Fruit fly (Drosophila melanogaster) whole organism, embryonic: ENCODE results near the gene CG43998.

Source experiments
- Abd-B ChIP-seq: fragments of 200-800 bp; sonication (Bioruptor generic); optimal IDR thresholded peaks from 2 replicates; lab custom pipeline; 2018; ENCODE audit warnings: missing biosample characterization, mild to moderate bottlenecking, missing genetic modification characterization, moderate library complexity
- Awh ChIP-seq: fragments of 200-800 bp; sonication (Bioruptor generic); IDR thresholded peaks from 2 replicates; pipeline ENCODE4, ENCODE4 v1.3.6; 2022; ENCODE audit warnings: missing biosample characterization, missing genetic modification characterization
- Bgb ChIP-seq: fragments of 200-800 bp; sonication (Bioruptor generic); IDR thresholded peaks from 2 replicates; pipeline ENCODE4 v1.3.6; 2022; ENCODE audit warnings: missing biosample characterization, missing genetic modification characterization; ENCODE audit not compliant: partially characterized antibody
- CG11085 ChIP-seq: fragments of 200-800 bp; sonication (Bioruptor generic); IDR thresholded peaks from 2 replicates; pipeline ENCODE4 v1.3.6; 2022; ENCODE audit warnings: missing biosample characterization, missing genetic modification characterization
- CG11398 ChIP-seq: fragments of 200-800 bp; sonication (Bioruptor generic); optimal IDR thresholded peaks from 2 replicates; lab custom pipeline; 2016; ENCODE audit warnings: missing biosample characterization, missing genetic modification characterization
- CG11504 ChIP-seq: fragments of 200-800 bp; sonication (Bioruptor generic); optimal IDR thresholded peaks from 3 replicates; lab custom pipeline; 2019; ENCODE audit warnings: missing biosample characterization, mild to moderate bottlenecking, missing genetic modification characterization, moderate library complexity
- CG11560 ChIP-seq: fragments of 200-800 bp; sonication (Bioruptor generic); IDR thresholded peaks from 3 replicates; pipeline ENCODE4 v1.3.6; 2022; ENCODE audit warnings: missing biosample characterization, missing genetic modification characterization
- CG12219 ChIP-seq: fragments of 200-800 bp; sonication (Bioruptor generic); optimal IDR thresholded peaks from 3 replicates; lab custom pipeline; 2018; ENCODE audit warnings: missing biosample characterization, mild to moderate bottlenecking, missing genetic modification characterization
- CG13287 ChIP-seq: fragments of 200-800 bp; sonication (Bioruptor generic); IDR thresholded peaks from 2 replicates; pipeline ENCODE4 v1.3.6; 2022; ENCODE audit warnings: missing biosample characterization, missing genetic modification characterization; ENCODE audit not compliant: partially characterized antibody
- CG13296 ChIP-seq: fragments of 200-800 bp; sonication (Bioruptor generic); optimal IDR thresholded peaks from 3 replicates; lab custom pipeline; 2018; ENCODE audit warnings: missing biosample characterization, mild to moderate bottlenecking, missing genetic modification characterization
- CG17802 ChIP-seq: fragments of 200-800 bp; sonication (Bioruptor generic); optimal IDR thresholded peaks from 2 replicates; lab custom pipeline; 2018; ENCODE audit warnings: missing biosample characterization, mild to moderate bottlenecking, missing genetic modification characterization, moderate library complexity
- CG4328 ChIP-seq: fragments of 200-800 bp; sonication (Bioruptor generic); optimal IDR thresholded peaks from 3 replicates; lab custom pipeline; 2017; ENCODE audit warnings: missing biosample characterization, missing genetic modification reagents, missing genetic modification characterization
- CG43689 ChIP-seq: fragments of 200-800 bp; sonication (Bioruptor generic); IDR thresholded peaks from 2 replicates; pipeline ENCODE4 v1.3.6; 2022; ENCODE audit warnings: missing biosample characterization, missing genetic modification characterization
- CG5245 ChIP-seq: fragments of 200-800 bp; sonication (Bioruptor generic); optimal IDR thresholded peaks from 3 replicates; lab custom pipeline; 2016; ENCODE audit warnings: missing biosample characterization, missing genetic modification characterization
- CG6175 ChIP-seq: fragments of 200-800 bp; sonication (Bioruptor generic); IDR thresholded peaks from 3 replicates; pipeline ENCODE4 v1.3.6; 2022; ENCODE audit warnings: missing biosample characterization, missing genetic modification characterization
- CG6854 ChIP-seq: fragments of 200-800 bp; sonication (Bioruptor generic); optimal IDR thresholded peaks from 3 replicates; lab custom pipeline; 2017; ENCODE audit warnings: missing biosample characterization, mild to moderate bottlenecking, missing genetic modification characterization
- CG7928 ChIP-seq: fragments of 200-800 bp; sonication (Bioruptor generic); optimal IDR thresholded peaks from 2 replicates; lab custom pipeline; 2017; ENCODE audit warnings: missing biosample characterization, mild to moderate bottlenecking, missing genetic modification characterization
- CG8290 ChIP-seq, 3 experiments: fragments of 200-800 bp; sonication (Bioruptor generic); optimal IDR thresholded peaks; 2 replicates each; lab custom pipeline; 2016 to 2019; ENCODE audit warnings: missing biosample characterization in 3 of 3, missing genetic modification characterization in 3 of 3, mild to moderate bottlenecking in 2 of 3, moderate library complexity in 1 of 3
- CG8924 ChIP-seq: fragments of 200-800 bp; optimal IDR thresholded peaks from 3 replicates; lab custom pipeline; 2019; ENCODE audit warnings: missing biosample characterization, mild to moderate bottlenecking, missing genetic modification characterization, moderate library complexity
- CkIIα-i1 ChIP-seq: fragments of 200-800 bp; sonication (Bioruptor generic); IDR thresholded peaks from 2 replicates; pipeline ENCODE4 v1.3.6; 2022; ENCODE audit warnings: missing biosample characterization, missing genetic modification characterization
- Dll ChIP-seq: fragments of 200-800 bp; sonication (Bioruptor generic); IDR thresholded peaks from 4 replicates; pipeline ENCODE4 v1.3.6; 2022; ENCODE audit warnings: missing biosample characterization, missing genetic modification characterization; ENCODE audit not compliant: partially characterized antibody
- Doc2 ChIP-seq: fragments of 200-800 bp; sonication (Bioruptor generic); IDR thresholded peaks from 2 replicates; pipeline ENCODE4 v1.3.6; 2022; ENCODE audit warnings: missing biosample characterization, missing genetic modification characterization
- Eip74EF ChIP-seq, 2 experiments: fragments of 200-800 bp in 1 of 2; fragments of >200 bp in 1 of 2; sonication (Bioruptor generic) in 1 of 2; optimal IDR thresholded peaks; 2 replicates each; lab custom pipeline; 2017 to 2019; ENCODE audit warnings: missing biosample characterization in 2 of 2, missing genetic modification characterization in 2 of 2, mild to moderate bottlenecking in 1 of 2, moderate library complexity in 1 of 2
- HmgD ChIP-seq: fragments of 200-800 bp; sonication (Bioruptor generic); optimal IDR thresholded peaks from 3 replicates; lab custom pipeline; 2016; ENCODE audit warnings: missing biosample characterization, missing genetic modification characterization
- MBD-R2 ChIP-seq: fragments of 200-800 bp; sonication (Bioruptor generic); IDR thresholded peaks from 2 replicates; pipeline ENCODE4 v1.3.6; 2022; ENCODE audit warnings: missing biosample characterization, missing genetic modification characterization
- MTF-1 ChIP-seq: fragments of 200-800 bp; sonication (Bioruptor generic); optimal IDR thresholded peaks from 2 replicates; lab custom pipeline; 2018; ENCODE audit warnings: missing biosample characterization, mild to moderate bottlenecking, missing genetic modification characterization, borderline replicate concordance
- NC2α ChIP-seq: fragments of 200-800 bp; sonication (Bioruptor generic); optimal IDR thresholded peaks from 2 replicates; lab custom pipeline; 2016; ENCODE audit warnings: missing biosample characterization, missing genetic modification characterization
- NfI ChIP-seq: fragments of 200-800 bp; sonication (Bioruptor generic); optimal IDR thresholded peaks from 3 replicates; lab custom pipeline; 2018; ENCODE audit warnings: missing biosample characterization, mild to moderate bottlenecking, missing genetic modification characterization, moderate library complexity
- Rfx ChIP-seq: fragments of 200-800 bp; sonication (Bioruptor generic); IDR thresholded peaks from 2 replicates; pipeline ENCODE4 v1.3.6; 2022; ENCODE audit warnings: missing biosample characterization, missing genetic modification characterization
- Side ChIP-seq: fragments of 200-800 bp; sonication (Bioruptor generic); optimal IDR thresholded peaks from 2 replicates; lab custom pipeline; 2016; ENCODE audit warnings: missing biosample characterization, missing genetic modification characterization
- YL-1 ChIP-seq: fragments of 200-800 bp; sonication (Bioruptor generic); optimal IDR thresholded peaks from 3 replicates; lab custom pipeline; 2017; ENCODE audit warnings: missing biosample characterization, mild to moderate bottlenecking, missing genetic modification characterization
- ato ChIP-seq: fragments of 200-800 bp; sonication (Bioruptor generic); IDR thresholded peaks from 2 replicates; pipeline ENCODE4 v1.3.6; 2022; ENCODE audit warnings: missing biosample characterization, missing genetic modification characterization; ENCODE audit not compliant: partially characterized antibody
- esg ChIP-seq: fragments of 200-800 bp; sonication (Bioruptor generic); conservative IDR thresholded peaks from 2 replicates; pipeline ENCODE4 v1.3.6; 2022; ENCODE audit warnings: missing biosample characterization, missing genetic modification characterization
- eve ChIP-seq, 2 experiments: fragments of >200 bp; optimal IDR thresholded peaks; 2 replicates each; lab custom pipeline; 2017; ENCODE audit warnings: missing biosample characterization in 2 of 2, missing genetic modification characterization in 2 of 2
- ftz-f1 ChIP-seq: fragments of 200-800 bp; sonication (Bioruptor generic); optimal IDR thresholded peaks from 2 replicates; lab custom pipeline; 2016; ENCODE audit warnings: missing biosample characterization, missing genetic modification characterization
- fu2 ChIP-seq: fragments of 200-800 bp; sonication (Bioruptor generic); optimal IDR thresholded peaks from 2 replicates; lab custom pipeline; 2016; ENCODE audit warnings: missing biosample characterization, missing genetic modification characterization
- grau ChIP-seq: fragments of 200-800 bp; optimal IDR thresholded peaks from 3 replicates; lab custom pipeline; 2019; ENCODE audit warnings: missing biosample characterization, mild to moderate bottlenecking, missing genetic modification characterization, moderate library complexity
- hkb ChIP-seq, 2 experiments: fragments of 200-800 bp in 1 of 2; fragments of >200 bp in 1 of 2; sonication (Bioruptor generic) in 1 of 2; IDR thresholded peaks in 1 of 2; optimal IDR thresholded peaks in 1 of 2; 2 replicates each; pipeline versions ENCODE4 v1.3.6 to Lab custom; 2017 to 2022; ENCODE audit warnings: missing biosample characterization in 1 of 2, missing genetic modification characterization in 1 of 2
- kah ChIP-seq: fragments of 200-800 bp; sonication (Bioruptor generic); optimal IDR thresholded peaks from 2 replicates; lab custom pipeline; 2018; ENCODE audit warnings: missing biosample characterization, mild to moderate bottlenecking, missing genetic modification characterization
- lbe ChIP-seq: fragments of 200-800 bp; sonication (Bioruptor generic); optimal IDR thresholded peaks from 2 replicates; lab custom pipeline; 2016; ENCODE audit warnings: missing biosample characterization, mild to moderate bottlenecking, missing genetic modification characterization
- nerfin-1 ChIP-seq: fragments of 200-800 bp; sonication (Bioruptor generic); optimal IDR thresholded peaks from 3 replicates; lab custom pipeline; 2019; ENCODE audit warnings: missing biosample characterization, mild to moderate bottlenecking, missing genetic modification characterization, moderate library complexity
- pan ChIP-seq, 4 experiments: fragments of >200 bp in 3 of 4; fragments of 200-800 bp in 1 of 4; sonication (Bioruptor generic) in 1 of 4; optimal IDR thresholded peaks in 3 of 4; IDR thresholded peaks in 1 of 4; 2 replicates each; pipeline versions ENCODE4 v1.3.6 to Lab custom; 2017 to 2022; ENCODE audit warnings: missing biosample characterization in 2 of 4, missing genetic modification characterization in 2 of 4, mixed read lengths in 1 of 4
- peb ChIP-seq: fragments of 200-800 bp; sonication (Bioruptor generic); IDR thresholded peaks from 2 replicates; pipeline ENCODE4 v1.3.6; 2022; ENCODE audit warnings: missing biosample characterization, missing genetic modification characterization
- pita ChIP-seq: fragments of 200-800 bp; sonication (Bioruptor generic); optimal IDR thresholded peaks from 2 replicates; lab custom pipeline; 2017; ENCODE audit warnings: missing biosample characterization, mild to moderate bottlenecking, missing genetic modification characterization
- run ChIP-seq: fragments of 200-800 bp; sonication (Bioruptor generic); optimal IDR thresholded peaks from 3 replicates; lab custom pipeline; 2018; ENCODE audit warnings: missing biosample characterization, mild to moderate bottlenecking, missing genetic modification characterization
- sim ChIP-seq: fragments of 200-800 bp; sonication (Bioruptor generic); IDR thresholded peaks from 2 replicates; pipeline ENCODE4 v1.3.6; 2022; ENCODE audit warnings: missing biosample characterization, missing genetic modification characterization
- sob ChIP-seq: fragments of 200-800 bp; sonication (Bioruptor generic); IDR thresholded peaks from 2 replicates; pipeline ENCODE4 v1.3.6; 2022; ENCODE audit warnings: missing biosample characterization, missing genetic modification characterization
- wek ChIP-seq: fragments of 200-800 bp; sonication (Bioruptor generic); optimal IDR thresholded peaks from 3 replicates; lab custom pipeline; 2018; ENCODE audit warnings: missing biosample characterization, mild to moderate bottlenecking, missing genetic modification characterization, moderate library complexity

Gene CG43998

DNA sequence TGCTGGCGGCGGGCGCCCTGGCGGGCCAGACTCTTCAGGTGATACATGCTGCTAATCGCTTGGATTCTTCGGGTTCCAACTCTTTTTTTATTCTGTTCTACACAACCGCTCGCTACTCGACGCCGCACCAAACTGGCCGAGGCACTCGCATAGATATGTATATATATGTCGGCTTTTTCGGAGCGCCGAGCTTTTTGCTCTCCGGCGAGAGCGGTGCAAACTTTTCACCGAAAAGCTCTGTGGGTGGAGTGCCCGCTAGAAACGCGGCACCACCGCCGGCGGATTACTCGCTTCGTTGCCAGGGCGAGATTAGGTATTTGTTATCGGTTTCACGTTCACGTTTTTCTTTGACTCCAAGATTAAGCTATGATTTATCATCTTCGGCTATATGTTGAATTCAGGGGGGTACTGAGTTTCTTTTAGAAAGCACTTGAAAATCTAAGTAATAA, 14.2 kb upstream of the CG43998 start, which contains the start of gene Gdh (continued):
- TF ChIP-seq CG11085 (GFP tag; lab: Robert Waterston, UW) (peak; percentile 26; the same call in 1 of the 2 replicates), MBD-R2 (GFP tag; lab: Robert Waterston, UW) (peak; percentile 14; the same call in 1 of the 2 replicates), CkIIα-i1 (GFP tag; lab: Robert Waterston, UW) (no peak), Eip74EF (GFP tag; optimal IDR thresholded peaks at IDR 0.05; lab: Kevin White, UChicago) (peak in 1 of 2 experiments; percentile 30), CG6854 (GFP tag; lab: Kevin White, UChicago) (peak; percentile 53), Doc2 (GFP tag; lab: Robert Waterston, UW) (no peak), Abd-B (no peak), CG17802 (no peak), sob (GFP tag; lab: Robert Waterston, UW) (peak; percentile 43; the same call in 1 of the 2 replicates), ftz-f1 (GFP tag; lab: Kevin White, UChicago) (peak; percentile 33), CG12219 (GFP tag; lab: Kevin White, UChicago) (peak; percentile 30), NC2α (GFP tag; lab: Kevin White, UChicago) (peak; percentile 32), run (tag; lab: Kevin White, UChicago) (no peak), hkb (optimal IDR thresholded peaks at IDR 0.05; lab: Kevin White, UChicago) (no peak), hkb (GFP tag; IDR thresholded peaks at IDR 0.05; lab: Robert Waterston, UW) (peak; percentile 55; the same call in 1 of the 2 replicates), CG7928 (GFP tag; lab: Kevin White, UChicago) (no peak), esg (GFP tag; lab: Robert Waterston, UW) (no peak), CG43689 (GFP tag; lab: Robert Waterston, UW) (no peak), CG6175 (no peak), CG11560 (tag; lab: Robert Waterston, UW) (no peak), Awh (peak; percentile 60; the same call in 1 of the 2 replicates), NfI (peak; percentile 26), nerfin-1 (tag; lab: Kevin White, UChicago) (no peak), eve (GFP tag; optimal IDR thresholded peaks at IDR 0.05; lab: Kevin White, UChicago) (no peak), CG8924 (tag; lab: Kevin White, UChicago) (no peak), CG8290 (GFP tag; optimal IDR thresholded peaks at IDR 0.05; lab: Kevin White, UChicago) (no peak), CG8290 (tag; optimal IDR thresholded peaks at IDR 0.05; lab: Kevin White, UChicago) (peak in 1 of 2 experiments; percentile 58), ato (GFP tag; lab: Robert Waterston, UW) (0 out of 2 replicates have a peak, but pooled peaks have one; percentile 7), CG13296 (peak; percentile 51), grau (peak; percentile 12), YL-1 (GFP tag; lab: Kevin White, UChicago) (peak; percentile 30), peb (GFP tag; lab: Robert Waterston, UW) (no peak), Bgb (GFP tag; lab: Robert Waterston, UW) (peak; percentile 68; the same call in 1 of the 2 replicates), CG11504 (tag; lab: Kevin White, UChicago) (no peak), wek (GFP tag; lab: Kevin White, UChicago) (no peak), lbe (GFP tag; lab: Kevin White, UChicago) (peak; percentile 33), CG5245 (GFP tag; lab: Kevin White, UChicago) (no peak), pan (optimal IDR thresholded peaks at IDR 0.05; lab: Kevin White, UChicago) (no peak), pan (GFP tag; optimal IDR thresholded peaks at IDR 0.05 in 1 of 2, IDR thresholded peaks at IDR 0.05 in 1 of 2) (peak in 1 of 2 experiments; percentile 34), pita (GFP tag; lab: Kevin White, UChicago) (no peak), MTF-1 (GFP tag; lab: Kevin White, UChicago) (peak; percentile 49), CG4328 (peak; percentile 12), sim (GFP tag; lab: Robert Waterston, UW) (peak; percentile 34; the same call in 1 of the 2 replicates), CG11398 (GFP tag; lab: Kevin White, UChicago) (no peak), Side (GFP tag; lab: Kevin White, UChicago) (no peak), kah (peak; percentile 26), CG13287 (GFP tag; lab: Robert Waterston, UW) (peak; percentile 74; the same call in 1 of the 2 replicates), fu2 (GFP tag; lab: Kevin White, UChicago) (no peak), HmgD (GFP tag; lab: Kevin White, UChicago) (no peak), Dll (GFP tag; lab: Robert Waterston, UW) (no peak), Rfx (GFP tag; lab: Robert Waterston, UW) (peak; percentile 64)
